Fruit fly (Drosophila melanogaster) whole organism, embryonic: ENCODE data around the gene CG13285.

ENCODE experiments used
- CG10267 ChIP-seq: fragments of 200-800 bp; sonication (Bioruptor generic); optimal IDR thresholded peaks from 2 replicates; lab custom pipeline; 2018; ENCODE audit warnings: missing biosample characterization, mild to moderate bottlenecking, missing genetic modification characterization, moderate library complexity
- CG33557 ChIP-seq: fragments of 200-800 bp; sonication (Bioruptor generic); optimal IDR thresholded peaks from 2 replicates; lab custom pipeline; 2019; ENCODE audit warnings: missing biosample characterization, mild to moderate bottlenecking, missing genetic modification characterization, moderate library complexity
- dimm ChIP-seq: fragments of 200-800 bp; sonication (Bioruptor generic); IDR thresholded peaks from 2 replicates; pipeline ENCODE4 v1.3.6; 2022; ENCODE audit warnings: missing biosample characterization, missing genetic modification characterization
- kni ChIP-seq: fragments of 200-800 bp; sonication (Bioruptor generic); optimal IDR thresholded peaks from 3 replicates; lab custom pipeline; 2017; ENCODE audit warnings: mild to moderate bottlenecking, missing biosample characterization, missing genetic modification reagents, missing genetic modification characterization
- org-1 ChIP-seq: fragments of 200-800 bp; sonication (Bioruptor generic); optimal IDR thresholded peaks from 2 replicates; lab custom pipeline; 2017; ENCODE audit warnings: missing biosample characterization, missing genetic modification characterization
- slou ChIP-seq: fragments of 200-800 bp; sonication (Bioruptor generic); optimal IDR thresholded peaks from 3 replicates; lab custom pipeline; 2016; ENCODE audit warnings: missing biosample characterization, missing genetic modification characterization
- zen2 ChIP-seq: fragments of 200-800 bp; sonication (Bioruptor generic); IDR thresholded peaks from 3 replicates; pipeline ENCODE4 v1.3.6; 2022; ENCODE audit warnings: missing biosample characterization, missing genetic modification characterization; ENCODE audit not compliant: partially characterized antibody

- TF ChIP-seq dimm (GFP tag; lab: Robert Waterston, UW) (no peak), CG10267 (tag; lab: Kevin White, UChicago) (no peak), slou (GFP tag; lab: Kevin White, UChicago) (no peak), CG33557 (GFP tag; lab: Kevin White, UChicago) (no peak), kni (no peak), org-1 (no peak), zen2 (no peak)
These were observed 24.8 kb downstream of the CG13285 start, which contains the start of gene CG34342 for dm6 chr3L:5510760-5511159.
